Fruit fly (Drosophila melanogaster): ENCODE results near the gene mus304.

DNA sequence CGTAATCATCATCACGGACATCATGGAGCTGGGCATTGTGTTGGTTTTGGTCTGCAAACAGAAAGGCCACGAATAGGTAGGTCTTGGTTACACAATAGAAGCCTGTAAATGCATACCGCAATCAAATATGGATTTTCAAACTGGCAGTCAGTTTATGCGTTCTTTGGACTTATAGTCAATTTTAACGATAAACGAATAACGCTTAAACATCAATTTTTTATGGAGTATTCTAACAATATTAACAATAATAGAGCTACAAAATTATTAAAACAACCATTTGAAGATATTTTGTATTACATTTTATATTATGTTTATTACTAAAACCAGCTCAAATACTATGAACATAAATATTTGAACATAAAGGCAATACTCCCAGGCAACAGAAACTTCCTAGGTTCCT, 28.1 kb upstream of the mus304 start:
- TF ChIP-seq acj6 (GFP tag; optimal IDR thresholded peaks at IDR 0.05), result peak; percentile 3
- no peak for TF ChIP-seq Blimp-1 (GFP tag; optimal IDR thresholded peaks at IDR 0.05)
- no peak for TF ChIP-seq CG16779 (tag; optimal IDR thresholded peaks at IDR 0.05)
- peak; percentile 14 for TF ChIP-seq spab (GFP tag; optimal IDR thresholded peaks at IDR 0.05)
